Worm (Caenorhabditis elegans) whole organism, L1 larva: ENCODE measurements around the gene cyp-13A12.

Experiments
- C16A3.4 ChIP-seq: fragments of 150-350 bp; optimal IDR thresholded peaks from 2 replicates; lab custom pipeline; 2014; ENCODE audit warnings: missing biosample characterization, missing genetic modification characterization
- F16B12.6 ChIP-seq: fragments of 150-350 bp; optimal IDR thresholded peaks from 2 replicates; lab custom pipeline; 2014; ENCODE audit warnings: missing biosample characterization, missing genetic modification characterization
- Y116A8C.19 ChIP-seq: sonication (generic microtip); optimal IDR thresholded peaks from 2 replicates; lab custom pipeline; 2016; ENCODE audit warnings: missing compliant biosample characterization, missing genetic modification characterization, borderline replicate concordance
- aha-1 ChIP-seq: fragments of 150-350 bp; optimal IDR thresholded peaks from 2 replicates; lab custom pipeline; 2014; ENCODE audit warnings: missing biosample characterization, missing genetic modification characterization
- alr-1 ChIP-seq: fragments of 200-800 bp; sonication (Bioruptor generic); optimal IDR thresholded peaks from 2 replicates; lab custom pipeline; 2018; ENCODE audit warnings: borderline replicate concordance, mild to moderate bottlenecking, missing genetic modification characterization, missing compliant biosample characterization
- ama-1 ChIP-seq: fragments of 150-350 bp; optimal IDR thresholded peaks from 2 replicates; lab custom pipeline; 2014
- ceh-63 ChIP-seq: fragments of 200-800 bp; sonication (Bioruptor generic); optimal IDR thresholded peaks from 2 replicates; lab custom pipeline; 2018; ENCODE audit warnings: mild to moderate bottlenecking, missing genetic modification characterization, missing compliant biosample characterization
- ceh-8 ChIP-seq: fragments of 200-800 bp; sonication (Bioruptor generic); optimal IDR thresholded peaks from 2 replicates; lab custom pipeline; 2018; ENCODE audit warnings: mild to moderate bottlenecking, missing genetic modification characterization, moderate library complexity, missing compliant biosample characterization
- ceh-82 ChIP-seq, 3 experiments: fragments of 150-350 bp in 1 of 3; sonication (generic microtip) in 2 of 3; optimal IDR thresholded peaks; 2 replicates each; lab custom pipeline; 2014 to 2017; ENCODE audit warnings: missing biosample characterization in 3 of 3, missing genetic modification characterization in 3 of 3
- ceh-88 ChIP-seq: fragments of 200-800 bp; sonication (Bioruptor generic); IDR thresholded peaks from 2 replicates; pipeline ENCODE4 v1.3.6; 2022; ENCODE audit warnings: missing genetic modification characterization, missing compliant biosample characterization
- ceh-90 ChIP-seq: sonication (generic microtip); optimal IDR thresholded peaks from 2 replicates; lab custom pipeline; 2016; ENCODE audit warnings: missing genetic modification characterization, missing compliant biosample characterization
- efl-1 ChIP-seq, 4 experiments: fragments of 150-350 bp; optimal IDR thresholded peaks in 3 of 4; peaks in 1 of 4; 1 replicate in 1 of 4; 2 replicates in 3 of 4; lab custom pipeline; 2014; ENCODE audit warnings: missing biosample characterization in 2 of 4, missing genetic modification characterization in 2 of 4, missing genetic modification reagents in 2 of 4
- egl-13 ChIP-seq: sonication (generic microtip); optimal IDR thresholded peaks from 2 replicates; lab custom pipeline; 2016; ENCODE audit warnings: missing genotype, missing genetic modification reagents, missing genetic modification characterization, missing compliant biosample characterization
- elt-2 ChIP-seq: sonication (generic microtip); optimal IDR thresholded peaks from 2 replicates; lab custom pipeline; 2016; ENCODE audit warnings: missing genetic modification characterization, mild to moderate bottlenecking, inconsistent platforms, missing compliant biosample characterization, missing genetic modification reagents
- fkh-10 ChIP-seq: sonication (generic microtip); optimal IDR thresholded peaks from 2 replicates; lab custom pipeline; 2017; ENCODE audit warnings: missing biosample characterization, missing genetic modification reagents, missing genetic modification characterization
- fkh-8 ChIP-seq: sonication (generic microtip); optimal IDR thresholded peaks from 2 replicates; lab custom pipeline; 2016; ENCODE audit warnings: mild to moderate bottlenecking, missing genetic modification characterization, missing compliant biosample characterization
- fos-1 ChIP-seq: fragments of 150-350 bp; optimal IDR thresholded peaks from 2 replicates; lab custom pipeline; 2014; ENCODE audit warnings: missing biosample characterization, missing genetic modification characterization
- grh-1 ChIP-seq: fragments of 200-800 bp; sonication (Bioruptor generic); IDR thresholded peaks from 2 replicates; pipeline ENCODE4 v1.3.6; 2022; ENCODE audit warnings: missing genetic modification reagents, missing genetic modification characterization, missing compliant biosample characterization
- hpl-2 ChIP-seq: fragments of 150-350 bp; optimal IDR thresholded peaks from 2 replicates; lab custom pipeline; 2014; ENCODE audit warnings: missing biosample characterization, missing genetic modification reagents, missing genetic modification characterization
- irx-1 ChIP-seq: sonication (generic microtip); optimal IDR thresholded peaks from 2 replicates; lab custom pipeline; 2016; ENCODE audit warnings: missing genetic modification characterization, missing compliant biosample characterization
- lin-14 ChIP-seq: fragments of 200-800 bp; sonication (Bioruptor generic); optimal IDR thresholded peaks from 2 replicates; lab custom pipeline; 2018; ENCODE audit warnings: mild to moderate bottlenecking, missing genetic modification characterization, moderate library complexity, missing compliant biosample characterization
- lin-35 ChIP-seq, 2 experiments: fragments of 150-350 bp; optimal IDR thresholded peaks; 2 replicates each; lab custom pipeline; 2014; ENCODE audit warnings: missing biosample characterization in 2 of 2, missing genetic modification characterization in 2 of 2, missing genetic modification reagents in 2 of 2
- lir-3 ChIP-seq: sonication (generic microtip); optimal IDR thresholded peaks from 2 replicates; lab custom pipeline; 2016; ENCODE audit warnings: mild to moderate bottlenecking, missing genetic modification characterization, moderate library complexity, missing compliant biosample characterization; ENCODE audit not compliant: poor library complexity
- mdl-1 ChIP-seq, 2 experiments: fragments of 150-350 bp; optimal IDR thresholded peaks; 2 replicates each; lab custom pipeline; 2014 to 2017; ENCODE audit warnings: missing biosample characterization in 2 of 2, missing genetic modification characterization in 2 of 2, inconsistent platforms in 1 of 2
- mef-2 ChIP-seq: fragments of 150-350 bp; optimal IDR thresholded peaks from 2 replicates; lab custom pipeline; 2014; ENCODE audit warnings: missing biosample characterization, missing genetic modification characterization
- mep-1 ChIP-seq: fragments of 150-350 bp; optimal IDR thresholded peaks from 2 replicates; lab custom pipeline; 2014; ENCODE audit warnings: missing biosample characterization, missing genetic modification characterization
- nhr-12 ChIP-seq: sonication (generic microtip); optimal IDR thresholded peaks from 2 replicates; lab custom pipeline; 2017; ENCODE audit warnings: missing biosample characterization, missing genetic modification characterization
- nhr-237 ChIP-seq: fragments of 150-350 bp; optimal IDR thresholded peaks from 2 replicates; lab custom pipeline; 2014; ENCODE audit warnings: missing biosample characterization, missing genetic modification characterization
- nhr-47 ChIP-seq: sonication (generic microtip); optimal IDR thresholded peaks from 2 replicates; lab custom pipeline; 2016; ENCODE audit warnings: mild to moderate bottlenecking, missing genetic modification characterization, moderate library complexity, missing compliant biosample characterization
- nhr-71 ChIP-seq: sonication (generic microtip); optimal IDR thresholded peaks from 2 replicates; lab custom pipeline; 2016; ENCODE audit warnings: mild to moderate bottlenecking, missing genetic modification characterization, moderate library complexity, missing compliant biosample characterization
- nhr-76 ChIP-seq: sonication (generic microtip); optimal IDR thresholded peaks from 2 replicates; lab custom pipeline; 2017; ENCODE audit warnings: missing biosample characterization, missing genetic modification characterization
- nhr-85 ChIP-seq: sonication (generic microtip); peaks from one replicate; lab custom pipeline; 2016; ENCODE audit warnings: missing genetic modification characterization, inconsistent platforms, missing compliant biosample characterization
- pqm-1 ChIP-seq: sonication (generic microtip); optimal IDR thresholded peaks from 3 replicates; lab custom pipeline; 2017; ENCODE audit warnings: missing biosample characterization, missing genetic modification characterization
- skn-1 ChIP-seq: fragments of 150-350 bp; optimal IDR thresholded peaks from 2 replicates; lab custom pipeline; 2014; ENCODE audit warnings: missing biosample characterization, missing genetic modification characterization
- snpc-4 ChIP-seq: fragments of 150-350 bp; optimal IDR thresholded peaks from 2 replicates; lab custom pipeline; 2014; ENCODE audit warnings: missing biosample characterization, missing genetic modification characterization
- snu-23 ChIP-seq: sonication (generic microtip); optimal IDR thresholded peaks from 2 replicates; lab custom pipeline; 2016; ENCODE audit warnings: missing genetic modification characterization, missing compliant biosample characterization
- sox-4 ChIP-seq: sonication (generic microtip); optimal IDR thresholded peaks from 2 replicates; lab custom pipeline; 2016; ENCODE audit warnings: missing genetic modification characterization, missing compliant biosample characterization
- sptf-1 ChIP-seq: fragments of 150-350 bp; optimal IDR thresholded peaks from 2 replicates; lab custom pipeline; 2014; ENCODE audit warnings: missing biosample characterization, missing genetic modification characterization
- sup-37 ChIP-seq: fragments of 200-800 bp; sonication (Bioruptor generic); optimal IDR thresholded peaks from 2 replicates; lab custom pipeline; 2018; ENCODE audit warnings: mild to moderate bottlenecking, missing genetic modification characterization, missing compliant biosample characterization
- swsn-7 ChIP-seq: sonication (generic microtip); optimal IDR thresholded peaks from 2 replicates; lab custom pipeline; 2016; ENCODE audit warnings: missing genetic modification characterization, missing compliant biosample characterization
- tbx-2 ChIP-seq: sonication (generic microtip); optimal IDR thresholded peaks from 2 replicates; lab custom pipeline; 2016; ENCODE audit warnings: missing genetic modification characterization, missing compliant biosample characterization
- tlp-1 ChIP-seq: fragments of 150-350 bp; optimal IDR thresholded peaks from 2 replicates; lab custom pipeline; 2014; ENCODE audit warnings: missing biosample characterization, missing genetic modification characterization
- unc-130 ChIP-seq: fragments of 150-350 bp; optimal IDR thresholded peaks from 2 replicates; lab custom pipeline; 2017; ENCODE audit warnings: missing biosample characterization, missing genetic modification characterization, inconsistent platforms
- unc-30 ChIP-seq: sonication (generic microtip); optimal IDR thresholded peaks from 2 replicates; lab custom pipeline; 2017; ENCODE audit warnings: missing biosample characterization, missing genetic modification characterization
- unc-86 ChIP-seq: sonication (generic microtip); optimal IDR thresholded peaks from 2 replicates; lab custom pipeline; 2016; ENCODE audit warnings: missing genetic modification characterization, missing compliant biosample characterization
- unc-98 ChIP-seq: fragments of 200-800 bp; sonication (Bioruptor generic); IDR thresholded peaks from 2 replicates; pipeline ENCODE4 v1.3.6; 2022; ENCODE audit warnings: missing genetic modification characterization, missing compliant biosample characterization
- vab-15 ChIP-seq: sonication (generic microtip); optimal IDR thresholded peaks from 2 replicates; lab custom pipeline; 2017; ENCODE audit warnings: missing genotype, mild to moderate bottlenecking, missing genetic modification characterization, missing compliant biosample characterization
- xbp-1 ChIP-seq: sonication (generic microtip); optimal IDR thresholded peaks from 2 replicates; lab custom pipeline; 2016; ENCODE audit warnings: missing genetic modification characterization, missing compliant biosample characterization
- ztf-11 ChIP-seq, 2 experiments: sonication (generic microtip); optimal IDR thresholded peaks; 2 replicates each; lab custom pipeline; 2016 to 2017; ENCODE audit warnings: missing genetic modification characterization in 2 of 2, missing biosample characterization in 1 of 2, missing compliant biosample characterization in 1 of 2
- ztf-4 ChIP-seq: fragments of 150-350 bp; optimal IDR thresholded peaks from 2 replicates; lab custom pipeline; 2014; ENCODE audit warnings: missing biosample characterization, missing genetic modification characterization

cyp-13A12 gene

DNA sequence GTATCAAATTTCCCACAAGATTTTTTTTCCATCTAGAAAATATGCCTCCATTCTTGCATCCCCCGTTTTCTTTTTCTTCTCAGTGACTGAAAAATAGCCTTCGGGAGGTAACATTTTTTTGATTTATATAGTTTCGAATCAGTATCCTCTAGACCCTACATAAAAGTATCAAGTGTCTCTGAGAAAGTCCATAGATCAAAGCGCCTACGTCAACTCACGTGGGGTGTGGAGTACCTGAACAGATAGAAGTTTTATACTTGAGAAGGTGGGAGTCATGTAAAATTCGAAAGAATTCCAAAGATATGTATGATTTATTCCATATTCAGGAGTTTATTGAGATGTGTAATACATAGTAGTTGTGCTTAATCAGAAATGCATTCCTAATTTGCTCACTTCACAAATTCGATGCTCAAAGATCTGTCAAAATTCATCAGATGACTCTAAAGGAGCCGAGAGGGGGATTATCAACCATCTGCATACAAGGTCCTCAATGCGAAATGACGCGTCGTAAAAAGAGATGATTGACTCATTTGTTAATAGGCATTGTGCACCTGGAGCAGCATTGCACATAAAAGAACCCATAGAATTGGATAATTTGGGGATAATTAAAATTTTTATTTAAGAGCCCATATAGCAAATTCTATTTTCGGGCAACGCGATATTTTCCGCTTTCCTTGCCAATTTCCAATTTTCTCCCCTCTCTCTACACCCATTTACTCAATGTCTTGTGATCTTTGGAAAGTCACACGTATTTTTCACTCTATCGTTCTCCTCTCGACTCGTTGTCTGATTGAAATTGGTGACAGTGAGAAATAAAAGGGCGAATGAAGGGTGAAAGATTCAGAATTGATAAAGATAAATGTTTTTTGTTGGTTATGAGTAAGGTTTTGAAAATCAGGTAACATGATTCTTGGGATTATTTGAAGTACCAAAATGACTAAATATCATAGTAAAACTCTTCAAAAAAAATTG is 40.2 kb downstream of the cyp-13A12 start (continued):
- no peak for TF ChIP-seq egl-13 (tag; lab: Kevin White, UChicago)
- TF ChIP-seq Y116A8C.19 (tag; lab: Kevin White, UChicago), result no peak
- TF ChIP-seq nhr-85 (tag; lab: Kevin White, UChicago), result peak; percentile 87
- peak; percentile 46 for TF ChIP-seq lir-3 (tag; lab: Kevin White, UChicago)
- no peak for TF ChIP-seq grh-1
- TF ChIP-seq unc-98 (GFP tag; lab: Robert Waterston, UW), result no peak
- no peak for TF ChIP-seq ceh-88 (GFP tag; lab: Robert Waterston, UW)
- TF ChIP-seq nhr-47 (tag; lab: Kevin White, UChicago), result peak; percentile 47
- peak; percentile 27 for TF ChIP-seq fkh-8
- no peak for TF ChIP-seq aha-1 (tag; lab: Kevin White, UChicago)
- TF ChIP-seq nhr-12 (tag; lab: Kevin White, UChicago), result no peak
- TF ChIP-seq unc-130 (tag; lab: Kevin White, UChicago), result no peak
- TF ChIP-seq alr-1, result no peak
- no peak for TF ChIP-seq nhr-76
- no peak for TF ChIP-seq efl-1 (optimal IDR thresholded peaks at IDR 0.05; lab: Kevin White, UChicago)
- TF ChIP-seq efl-1 (GFP tag; optimal IDR thresholded peaks at IDR 0.05 in 1 of 2; lab: Kevin White, UChicago), result no peak
- TF ChIP-seq ztf-11 (tag; optimal IDR thresholded peaks at IDR 0.05; lab: Kevin White, UChicago), result peak in 1 of 2 experiments; percentile 44
- no peak for TF ChIP-seq tbx-2 (tag; lab: Kevin White, UChicago)
- TF ChIP-seq ztf-4, result no peak
- TF ChIP-seq skn-1, result no peak
- no peak for TF ChIP-seq pqm-1 (tag; lab: Kevin White, UChicago)
- TF ChIP-seq sptf-1 (tag; lab: Kevin White, UChicago), result no peak
- TF ChIP-seq F16B12.6 (tag; lab: Kevin White, UChicago), result no peak
- TF ChIP-seq ceh-8, result no peak
- TF ChIP-seq sox-4 (tag; lab: Kevin White, UChicago), result peak; percentile 71
- TF ChIP-seq irx-1 (tag; lab: Kevin White, UChicago), result no peak
- no peak for TF ChIP-seq ceh-63 (GFP tag; lab: Kevin White, UChicago)
- peak; percentile 71 for TF ChIP-seq snu-23 (GFP tag; lab: Kevin White, UChicago)
- TF ChIP-seq xbp-1 (tag; lab: Kevin White, UChicago), result no peak
- no peak for TF ChIP-seq fkh-10 (GFP tag; lab: Kevin White, UChicago)
- peak; percentile 63 for TF ChIP-seq C16A3.4
- TF ChIP-seq mep-1, result peak; percentile 55
- TF ChIP-seq sup-37 (GFP tag; lab: Kevin White, UChicago), result no peak
- TF ChIP-seq ceh-90 (tag; lab: Kevin White, UChicago), result no peak
- TF ChIP-seq swsn-7 (tag; lab: Kevin White, UChicago), result peak; percentile 19
- TF ChIP-seq, all 84 proteins: peak for 26

- TF ChIP-seq nhr-71 (tag; lab: Kevin White, UChicago) (peak; percentile 11), ztf-11 (tag; optimal IDR thresholded peaks at IDR 0.05; lab: Kevin White, UChicago) (no peak), fos-1 (tag; lab: Kevin White, UChicago) (no peak), lin-35 (GFP tag; optimal IDR thresholded peaks at IDR 0.05; lab: Kevin White, UChicago) (no peak), ceh-90 (tag; lab: Kevin White, UChicago) (no peak), ceh-82 (tag; optimal IDR thresholded peaks at IDR 0.05; lab: Kevin White, UChicago) (no peak), nhr-76 (no peak), ceh-63 (GFP tag; lab: Kevin White, UChicago) (peak; percentile 22), pqm-1 (tag; lab: Kevin White, UChicago) (no peak), unc-30 (no peak), lin-14 (GFP tag; lab: Kevin White, UChicago) (peak; percentile 80), ama-1 (lab: Kevin White, UChicago) (no peak), mep-1 (peak; percentile 16), mef-2 (tag; lab: Kevin White, UChicago) (no peak), nhr-237 (tag; lab: Kevin White, UChicago) (no peak), unc-86 (tag; lab: Kevin White, UChicago) (no peak), swsn-7 (tag; lab: Kevin White, UChicago) (no peak), nhr-12 (tag; lab: Kevin White, UChicago) (no peak), vab-15 (tag; lab: Kevin White, UChicago) (no peak), hpl-2 (GFP tag; lab: Kevin White, UChicago) (no peak), elt-2 (tag; lab: Kevin White, UChicago) (no peak), snpc-4 (no peak), mdl-1 (tag; optimal IDR thresholded peaks at IDR 0.05; lab: Kevin White, UChicago) (peak in 1 of 2 experiments; percentile 6), tlp-1 (tag; lab: Kevin White, UChicago) (no peak), nhr-85 (tag; lab: Kevin White, UChicago) (peak; percentile 86)
These were observed 41.3 kb downstream of the cyp-13A12 start for ce11 chrIII:13065694-13066093.
